Worm (Caenorhabditis elegans): ENCODE measurements around the gene rpl-23.

ce11 chrIII:5748360-5748759, 42.4 kb upstream of the rpl-23 start:
- no peak for TF ChIP-seq pha-4 (tag; optimal IDR thresholded peaks at IDR 0.05)
- no peak for TF ChIP-seq hmg-11 (tag; optimal IDR thresholded peaks at IDR 0.05)
- no peak for TF ChIP-seq nhr-28 (tag; optimal IDR thresholded peaks at IDR 0.05)
- TF ChIP-seq lin-15B (tag; optimal IDR thresholded peaks at IDR 0.05): no peak
- TF ChIP-seq ceh-28 (tag; optimal IDR thresholded peaks at IDR 0.05): no peak
- no peak for TF ChIP-seq nhr-11 (tag; optimal IDR thresholded peaks at IDR 0.05)
- no peak for TF ChIP-seq unc-62 (GFP tag; optimal IDR thresholded peaks at IDR 0.05)
- no peak for TF ChIP-seq mdl-1 (tag; optimal IDR thresholded peaks at IDR 0.05)
- no peak for TF ChIP-seq nhr-12 (tag; optimal IDR thresholded peaks at IDR 0.05)
- no peak for TF ChIP-seq aly-2 (tag; optimal IDR thresholded peaks at IDR 0.05)
- TF ChIP-seq nfya-1 (tag; optimal IDR thresholded peaks at IDR 0.05; ENCODE audit: insufficient read depth): no peak
- no peak for TF ChIP-seq ama-1 (optimal IDR thresholded peaks at IDR 0.05)
- TF ChIP-seq unc-39 (tag; optimal IDR thresholded peaks at IDR 0.05): no peak
